Worm (Caenorhabditis elegans) whole organism, early embryonic: ENCODE measurements around the gene F54D5.24.
A peak's percentile ranks its signal among the peaks of the same experiment; 100 is the strongest.

Source experiments
- B0310.2 ChIP-seq: sonication (generic microtip); optimal IDR thresholded peaks from 2 replicates; lab custom pipeline; 2016; ENCODE audit warnings: mild to moderate bottlenecking, missing genetic modification characterization, missing compliant biosample characterization
- F13C5.2 ChIP-seq: sonication (generic microtip); optimal IDR thresholded peaks from 2 replicates; lab custom pipeline; 2017; ENCODE audit warnings: mild to moderate bottlenecking, missing genetic modification characterization, inconsistent platforms, missing compliant biosample characterization
- aly-1 ChIP-seq: sonication (generic microtip); optimal IDR thresholded peaks from 2 replicates; lab custom pipeline; 2016; ENCODE audit warnings: missing genetic modification characterization, missing compliant biosample characterization
- ama-1 ChIP-seq: fragments of 150-350 bp; optimal IDR thresholded peaks from 2 replicates; lab custom pipeline; 2014
- ceh-13 ChIP-seq: fragments of 200-800 bp; sonication (Bioruptor generic); optimal IDR thresholded peaks from 2 replicates; lab custom pipeline; 2018; ENCODE audit warnings: mild to moderate bottlenecking, missing genetic modification characterization, missing compliant biosample characterization
- ceh-36 ChIP-seq: sonication (generic microtip); optimal IDR thresholded peaks from 2 replicates; lab custom pipeline; 2016; ENCODE audit warnings: missing genetic modification characterization, inconsistent platforms, missing compliant biosample characterization
- ets-7 ChIP-seq: sonication (generic microtip); optimal IDR thresholded peaks from 2 replicates; lab custom pipeline; 2016; ENCODE audit warnings: missing genotype, missing genetic modification characterization, missing compliant biosample characterization
- flt-1 ChIP-seq: fragments of 200-800 bp; sonication (Bioruptor generic); IDR thresholded peaks from 2 replicates; pipeline ENCODE4 v1.3.6; 2022; ENCODE audit warnings: missing genetic modification characterization, missing compliant biosample characterization
- hmbx-1 ChIP-seq: sonication (generic microtip); optimal IDR thresholded peaks from 2 replicates; lab custom pipeline; 2016; ENCODE audit warnings: mild to moderate bottlenecking, missing genetic modification characterization, missing compliant biosample characterization
- hmg-4 ChIP-seq: fragments of 200-800 bp; sonication (Bioruptor generic); optimal IDR thresholded peaks from 2 replicates; lab custom pipeline; 2018; ENCODE audit warnings: mild to moderate bottlenecking, missing genetic modification characterization, missing compliant biosample characterization
- hnd-1 ChIP-seq: sonication (generic microtip); optimal IDR thresholded peaks from 2 replicates; lab custom pipeline; 2016; ENCODE audit warnings: missing genetic modification characterization, missing compliant biosample characterization
- pes-1 ChIP-seq: fragments of 200-800 bp; sonication (Bioruptor generic); IDR thresholded peaks from 2 replicates; pipeline ENCODE4 v1.3.6; 2022; ENCODE audit warnings: missing genetic modification reagents, missing genetic modification characterization, missing compliant biosample characterization
- scrt-1 ChIP-seq: fragments of 200-800 bp; sonication (Bioruptor generic); IDR thresholded peaks from 2 replicates; pipeline ENCODE4 v1.3.6; 2022; ENCODE audit warnings: missing genetic modification characterization, missing compliant biosample characterization
- sea-1 ChIP-seq: fragments of 200-800 bp; sonication (Bioruptor generic); conservative IDR thresholded peaks from 2 replicates; pipeline ENCODE4 v1.3.6; 2022; ENCODE audit warnings: missing genetic modification characterization, missing compliant biosample characterization
- tbx-11 ChIP-seq: fragments of 200-800 bp; sonication (Bioruptor generic); IDR thresholded peaks from 2 replicates; pipeline ENCODE4 v1.3.6; 2022; ENCODE audit warnings: missing genetic modification characterization, missing compliant biosample characterization
- tbx-37 ChIP-seq: fragments of 200-800 bp; sonication (Bioruptor generic); conservative IDR thresholded peaks from 2 replicates; pipeline ENCODE4 v1.3.6; 2022; ENCODE audit warnings: missing genetic modification reagents, missing genetic modification characterization, missing compliant biosample characterization
- tra-4 ChIP-seq: sonication (generic microtip); optimal IDR thresholded peaks from 2 replicates; lab custom pipeline; 2017; ENCODE audit warnings: missing genetic modification characterization, missing compliant biosample characterization

Gene F54D5.24

DNA sequence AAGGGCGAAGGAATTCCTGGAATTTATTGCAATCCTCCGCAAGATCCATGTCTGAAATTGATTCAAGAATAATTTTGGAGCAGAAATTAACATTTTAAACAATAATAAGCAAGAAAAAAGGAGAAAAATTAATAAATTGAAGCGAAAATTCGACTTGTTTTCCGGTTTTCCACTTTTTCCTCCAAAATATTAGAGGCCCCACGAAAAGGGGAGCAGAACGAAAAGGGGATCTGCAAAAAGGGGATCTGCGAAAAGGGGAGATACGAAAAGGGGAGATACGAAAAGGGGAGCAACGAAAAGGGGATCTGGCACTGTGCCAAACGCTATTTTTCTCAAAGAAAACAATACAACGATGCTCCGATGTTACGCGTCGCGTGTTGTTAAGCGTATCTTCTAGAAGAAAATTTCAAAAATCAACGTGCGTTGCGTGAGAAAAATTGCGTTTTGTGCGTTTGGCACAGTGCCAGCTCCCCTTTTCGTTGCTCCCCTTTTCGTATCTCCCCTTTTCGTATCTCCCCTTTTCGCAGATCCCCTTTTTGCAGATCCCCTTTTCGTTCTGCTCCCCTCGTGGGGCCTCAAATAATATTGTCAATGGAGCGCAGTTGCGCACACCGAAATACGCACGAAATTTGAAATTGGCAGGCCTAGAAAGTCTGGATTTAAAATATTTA is 21.2 kb upstream of the F54D5.24 start, which contains the start of gene Y62F5A.12:
TSS of gene Y62F5A.12 (minus strand) at position 51 of the 671 bp plus-strand sequence.
- TF ChIP-seq scrt-1 (GFP tag; lab: Robert Waterston, UW) (peak; percentile 71; the same call in 1 of the 2 replicates), ceh-13 (GFP tag; lab: Kevin White, UChicago) (peak; percentile 14), sea-1 (GFP tag; lab: Robert Waterston, UW) (peak; percentile 79), pes-1 (GFP tag; lab: Robert Waterston, UW) (peak; percentile 86), hnd-1 (tag; lab: Kevin White, UChicago) (peak; percentile 36), tbx-11 (GFP tag; lab: Robert Waterston, UW) (peak; percentile 63), hmg-4 (GFP tag; lab: Kevin White, UChicago) (peak; percentile 13), ets-7 (peak; percentile 70), tbx-37 (peak; percentile 86), flt-1 (peak; percentile 82)

- TF ChIP-seq sea-1 (GFP tag; lab: Robert Waterston, UW) (peak; percentile 56; the same call in 1 of the 2 replicates), tra-4 (tag; lab: Kevin White, UChicago) (no peak), F13C5.2 (tag; lab: Kevin White, UChicago) (no peak), flt-1 (peak; percentile 35; the same call in 1 of the 2 replicates), hmg-4 (GFP tag; lab: Kevin White, UChicago) (peak; percentile 74), ets-7 (no peak), tbx-37 (0 out of 2 replicates have a peak, but pooled peaks have one; percentile 4), hnd-1 (tag; lab: Kevin White, UChicago) (no peak), hmbx-1 (tag; lab: Kevin White, UChicago) (no peak), pes-1 (GFP tag; lab: Robert Waterston, UW) (0 out of 2 replicates have a peak, but pooled peaks have one; percentile 7), scrt-1 (GFP tag; lab: Robert Waterston, UW) (no peak), tbx-11 (GFP tag; lab: Robert Waterston, UW) (no peak), ceh-36 (tag; lab: Kevin White, UChicago) (peak; percentile 11), B0310.2 (tag; lab: Kevin White, UChicago) (no peak), ama-1 (lab: Kevin White, UChicago) (no peak), ceh-13 (GFP tag; lab: Kevin White, UChicago) (no peak)
Observed at ce11 chrII:11535429-11535828, 20.3 kb upstream of the F54D5.24 start.

ce11 chrII:11535924-11536323 is 19.8 kb upstream of the F54D5.24 start:
- TF ChIP-seq ceh-13 (GFP tag; lab: Kevin White, UChicago): no peak

ce11 chrII:11536505-11536904 is 19.2 kb upstream of the F54D5.24 start:
- TF ChIP-seq sea-1 (GFP tag; lab: Robert Waterston, UW) (no peak), ama-1 (lab: Kevin White, UChicago) (no peak), hnd-1 (tag; lab: Kevin White, UChicago) (no peak), tbx-11 (GFP tag; lab: Robert Waterston, UW) (no peak), tbx-37 (no peak), ceh-13 (GFP tag; lab: Kevin White, UChicago) (no peak), F13C5.2 (tag; lab: Kevin White, UChicago) (no peak), tra-4 (tag; lab: Kevin White, UChicago) (no peak), pes-1 (GFP tag; lab: Robert Waterston, UW) (no peak), ets-7 (no peak), scrt-1 (GFP tag; lab: Robert Waterston, UW) (no peak), ceh-36 (tag; lab: Kevin White, UChicago) (no peak), flt-1 (no peak), hmg-4 (GFP tag; lab: Kevin White, UChicago) (no peak)

DNA sequence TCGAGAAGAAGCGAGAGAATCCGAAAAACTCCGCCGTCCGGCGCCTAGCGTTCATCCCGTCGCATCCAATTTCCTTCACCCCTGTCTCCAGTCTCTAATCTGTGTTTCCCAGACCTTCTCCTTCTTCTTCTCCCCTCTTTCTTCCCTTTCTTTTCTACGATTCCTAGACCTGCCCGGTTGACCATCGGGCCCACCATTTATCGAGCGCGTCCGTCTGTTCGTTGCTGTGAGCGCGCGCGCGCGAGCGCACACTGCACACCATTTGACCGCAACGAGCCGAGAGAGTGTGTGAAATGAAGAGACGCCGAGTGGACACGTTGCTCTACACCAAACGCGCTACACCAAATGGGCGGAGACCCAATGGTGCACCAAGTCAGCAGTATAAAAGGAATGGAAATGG is 18.6 kb upstream of the F54D5.24 start:
- TF ChIP-seq hmg-4 (GFP tag; lab: Kevin White, UChicago): peak; percentile 43
- TF ChIP-seq ama-1 (lab: Kevin White, UChicago): no peak
- peak; percentile 33 for TF ChIP-seq ets-7

DNA sequence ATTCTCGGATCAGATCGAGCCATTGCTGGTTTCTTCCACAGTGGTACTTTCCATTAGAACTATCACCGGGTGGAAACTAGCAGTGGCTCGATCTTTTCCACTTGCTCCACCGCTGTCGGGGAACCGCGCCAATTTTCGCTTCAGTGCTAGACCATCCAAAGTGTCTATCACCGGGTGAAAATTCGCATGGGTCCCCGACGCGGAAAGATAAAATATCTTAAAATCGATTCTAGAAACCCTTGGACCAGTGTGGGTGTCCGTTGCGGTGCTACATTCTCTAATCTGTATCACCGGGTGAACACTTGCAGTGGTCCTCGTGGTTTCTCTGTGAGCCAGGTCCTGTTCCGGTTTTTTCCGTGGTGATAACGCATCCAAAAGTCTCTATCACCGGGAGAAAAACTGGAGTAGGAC is 18.1 kb upstream of the F54D5.24 start:
- TF ChIP-seq ama-1 (lab: Kevin White, UChicago) (peak; percentile 98), hmg-4 (GFP tag; lab: Kevin White, UChicago) (peak; percentile 69), hmbx-1 (tag; lab: Kevin White, UChicago) (peak; percentile 66), pes-1 (GFP tag; lab: Robert Waterston, UW) (peak; percentile 71), ceh-13 (GFP tag; lab: Kevin White, UChicago) (no peak), tbx-11 (GFP tag; lab: Robert Waterston, UW) (no peak), flt-1 (peak; percentile 9; the same call in 1 of the 2 replicates), aly-1 (tag; lab: Kevin White, UChicago) (no peak), tbx-37 (no peak), hnd-1 (tag; lab: Kevin White, UChicago) (no peak), F13C5.2 (tag; lab: Kevin White, UChicago) (no peak), B0310.2 (tag; lab: Kevin White, UChicago) (peak; percentile 76), tra-4 (tag; lab: Kevin White, UChicago) (no peak), ceh-36 (tag; lab: Kevin White, UChicago) (peak; percentile 32), sea-1 (GFP tag; lab: Robert Waterston, UW) (peak; percentile 46; the same call in 1 of the 2 replicates), scrt-1 (GFP tag; lab: Robert Waterston, UW) (no peak), ets-7 (no peak)

DNA sequence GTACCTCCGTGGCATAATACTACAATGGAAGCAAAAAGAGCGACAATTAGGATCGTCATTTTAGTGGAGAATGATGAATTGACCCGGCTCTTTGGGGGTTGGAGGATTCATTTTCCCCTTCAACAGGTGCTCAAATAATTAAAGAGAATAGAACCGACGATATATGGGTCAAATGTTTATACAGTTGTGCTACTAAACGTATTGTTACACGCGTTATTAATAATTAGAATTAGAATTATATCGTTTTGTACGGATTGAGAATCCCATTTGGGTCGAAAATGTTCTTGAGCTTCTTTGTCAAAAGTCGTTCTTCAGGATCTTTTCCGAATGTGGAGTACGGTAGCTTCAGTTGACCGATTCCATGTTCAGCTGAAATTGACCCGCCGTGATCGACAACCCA is 17.0 kb upstream of the F54D5.24 start, which contains the start of gene Y62F5A.9:
TSS of gene Y62F5A.9 (minus strand) at position 101 of the 400 bp plus-strand sequence.
- no peak for TF ChIP-seq tbx-11 (GFP tag; lab: Robert Waterston, UW)
- TF ChIP-seq hmg-4 (GFP tag; lab: Kevin White, UChicago): no peak
- TF ChIP-seq sea-1 (GFP tag; lab: Robert Waterston, UW): no peak
